Worm (Caenorhabditis elegans) whole organism, mixed stage, embryonic: Measurements from ENCODE around the gene F54H5.5.

Experiments
- M03D4.4 ChIP-seq: sonication (generic microtip); optimal IDR thresholded peaks from 2 replicates; lab custom pipeline; 2017; ENCODE audit warnings: mild to moderate bottlenecking, missing genetic modification characterization, missing compliant biosample characterization
- bed-3 ChIP-seq: fragments of 200-800 bp; sonication (Bioruptor generic); optimal IDR thresholded peaks from 3 replicates; lab custom pipeline; 2018; ENCODE audit warnings: mild to moderate bottlenecking, missing genetic modification characterization, moderate library complexity, missing compliant biosample characterization
- blmp-1 ChIP-seq: fragments of 150-350 bp; optimal IDR thresholded peaks from 2 replicates; lab custom pipeline; 2014; ENCODE audit warnings: missing biosample characterization, missing genetic modification characterization
- ceh-43 ChIP-seq: fragments of 200-800 bp; sonication (Bioruptor generic); optimal IDR thresholded peaks from 2 replicates; lab custom pipeline; 2018; ENCODE audit warnings: mild to moderate bottlenecking, missing genetic modification characterization, moderate library complexity, missing compliant biosample characterization
- ceh-83 ChIP-seq: fragments of 200-800 bp; sonication (Bioruptor generic); optimal IDR thresholded peaks from 2 replicates; lab custom pipeline; 2018; ENCODE audit warnings: mild to moderate bottlenecking, missing genetic modification characterization, missing compliant biosample characterization
- ces-1 ChIP-seq: fragments of 150-350 bp; optimal IDR thresholded peaks from 2 replicates; lab custom pipeline; 2014; ENCODE audit warnings: missing biosample characterization, missing genetic modification reagents, missing genetic modification characterization
- cnd-1 ChIP-seq: fragments of 200-800 bp; sonication (Bioruptor generic); optimal IDR thresholded peaks from 2 replicates; lab custom pipeline; 2018; ENCODE audit warnings: mild to moderate bottlenecking, missing genetic modification characterization, missing compliant biosample characterization
- drap-1 ChIP-seq: fragments of 200-800 bp; sonication (Bioruptor generic); optimal IDR thresholded peaks from 3 replicates; lab custom pipeline; 2018; ENCODE audit warnings: mild to moderate bottlenecking, missing genetic modification characterization, missing compliant biosample characterization
- elt-1 ChIP-seq: sonication (generic microtip); optimal IDR thresholded peaks from 2 replicates; lab custom pipeline; 2017; ENCODE audit warnings: missing genetic modification characterization, mild to moderate bottlenecking, missing compliant biosample characterization, antibody characterized with exemption, moderate library complexity, borderline replicate concordance; ENCODE audit not compliant: insufficient read depth
- flh-1 ChIP-seq: fragments of 200-800 bp; sonication (Bioruptor generic); optimal IDR thresholded peaks from 2 replicates; lab custom pipeline; 2018; ENCODE audit warnings: mild to moderate bottlenecking, missing genetic modification characterization, moderate library complexity, missing compliant biosample characterization
- ham-2 ChIP-seq: fragments of 200-800 bp; sonication (Bioruptor generic); optimal IDR thresholded peaks from 2 replicates; lab custom pipeline; 2018; ENCODE audit warnings: mild to moderate bottlenecking, missing genetic modification characterization, missing compliant biosample characterization
- hlh-1 ChIP-seq: fragments of 150-350 bp; optimal IDR thresholded peaks from 2 replicates; lab custom pipeline; 2014; ENCODE audit warnings: missing biosample characterization, missing genetic modification reagents, missing genetic modification characterization
- lin-13 ChIP-seq: fragments of 150-350 bp; optimal IDR thresholded peaks from 2 replicates; lab custom pipeline; 2014; ENCODE audit warnings: missing biosample characterization, missing genetic modification characterization
- lin-32 ChIP-seq: fragments of 200-800 bp; sonication (Bioruptor generic); optimal IDR thresholded peaks from 2 replicates; lab custom pipeline; 2018; ENCODE audit warnings: mild to moderate bottlenecking, missing genetic modification characterization, missing compliant biosample characterization
- lsy-2 ChIP-seq: fragments of 150-350 bp; optimal IDR thresholded peaks from 2 replicates; lab custom pipeline; 2014; ENCODE audit warnings: missing biosample characterization, missing genetic modification characterization
- mab-5 ChIP-seq: fragments of 150-350 bp; optimal IDR thresholded peaks from 2 replicates; lab custom pipeline; 2014; ENCODE audit warnings: missing biosample characterization, missing genetic modification characterization
- mep-1 ChIP-seq: fragments of 150-350 bp; optimal IDR thresholded peaks from 2 replicates; lab custom pipeline; 2017; ENCODE audit warnings: missing biosample characterization, missing genetic modification reagents, missing genetic modification characterization, inconsistent platforms
- mls-2 ChIP-seq: sonication (generic microtip); optimal IDR thresholded peaks from 2 replicates; lab custom pipeline; 2016; ENCODE audit warnings: mild to moderate bottlenecking, missing genetic modification characterization, moderate library complexity, missing compliant biosample characterization
- nhr-2 ChIP-seq: fragments of 150-350 bp; optimal IDR thresholded peaks from 2 replicates; lab custom pipeline; 2014; ENCODE audit warnings: missing biosample characterization, missing genetic modification characterization
- nhr-237 ChIP-seq: fragments of 150-350 bp; optimal IDR thresholded peaks from 2 replicates; lab custom pipeline; 2014; ENCODE audit warnings: missing biosample characterization, missing genetic modification characterization
- nhr-28 ChIP-seq: fragments of 150-350 bp; optimal IDR thresholded peaks from 2 replicates; lab custom pipeline; 2014; ENCODE audit warnings: missing biosample characterization, missing genetic modification characterization
- nhr-76 ChIP-seq: sonication (generic microtip); optimal IDR thresholded peaks from 2 replicates; lab custom pipeline; 2017; ENCODE audit warnings: missing biosample characterization, missing genetic modification characterization
- pha-4 ChIP-seq: fragments of 150-350 bp; optimal IDR thresholded peaks from 2 replicates; lab custom pipeline; 2018; ENCODE audit warnings: missing biosample characterization, missing genetic modification reagents, missing genetic modification characterization
- sem-2 ChIP-seq: fragments of 200-800 bp; sonication (Bioruptor generic); optimal IDR thresholded peaks from 2 replicates; lab custom pipeline; 2018; ENCODE audit warnings: mild to moderate bottlenecking, missing genetic modification characterization, missing compliant biosample characterization
- snpc-4 ChIP-seq: fragments of 150-350 bp; optimal IDR thresholded peaks from 2 replicates; lab custom pipeline; 2014; ENCODE audit warnings: missing biosample characterization, missing genetic modification characterization
- tbx-8 ChIP-seq: fragments of 200-800 bp; sonication (Bioruptor generic); optimal IDR thresholded peaks from 2 replicates; lab custom pipeline; 2018; ENCODE audit warnings: mild to moderate bottlenecking, missing genetic modification characterization, moderate library complexity, missing compliant biosample characterization
- unc-120 ChIP-seq: sonication (generic microtip); optimal IDR thresholded peaks from 2 replicates; lab custom pipeline; 2017; ENCODE audit warnings: missing genetic modification characterization, missing compliant biosample characterization; ENCODE audit not compliant: poor library complexity, severe bottlenecking
- zip-8 ChIP-seq: fragments of 150-350 bp; optimal IDR thresholded peaks from 2 replicates; lab custom pipeline; 2014; ENCODE audit warnings: missing biosample characterization, missing genetic modification characterization
- ztf-11 ChIP-seq: fragments of 150-350 bp; optimal IDR thresholded peaks from 2 replicates; lab custom pipeline; 2014; ENCODE audit warnings: missing biosample characterization, missing genetic modification characterization

Gene F54H5.5

DNA sequence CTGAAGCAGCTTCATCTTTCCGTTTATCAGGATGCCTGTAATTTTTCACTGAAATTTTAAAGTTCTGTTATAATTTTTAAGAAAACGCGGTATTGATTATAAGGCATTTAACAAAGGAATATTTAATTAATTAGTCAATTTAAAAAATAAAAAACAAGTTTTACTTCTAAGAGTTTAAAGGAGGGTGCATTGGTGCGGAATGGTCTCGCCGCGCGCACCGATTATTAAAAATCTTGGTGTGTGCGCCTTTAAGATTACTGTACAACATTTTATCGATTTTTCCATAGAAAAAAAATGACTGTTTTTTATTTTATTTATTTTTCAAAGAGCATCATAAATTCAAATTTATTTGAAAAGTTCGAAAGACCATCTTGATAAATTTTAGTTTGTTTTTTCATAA, 29.6 kb downstream of the F54H5.5 start:
- no peak for TF ChIP-seq drap-1 (GFP tag; lab: Kevin White, UChicago)
- TF ChIP-seq blmp-1 = no peak
- no peak for TF ChIP-seq ztf-11 (tag; lab: Kevin White, UChicago)
- TF ChIP-seq hlh-1 (tag; lab: Kevin White, UChicago) = no peak
- no peak for TF ChIP-seq lin-32 (GFP tag; lab: Kevin White, UChicago)
- TF ChIP-seq nhr-76 (tag; lab: Kevin White, UChicago) = no peak
- no peak for TF ChIP-seq flh-1 (GFP tag; lab: Kevin White, UChicago)
- no peak for TF ChIP-seq nhr-237
- TF ChIP-seq mab-5 = no peak
- TF ChIP-seq cnd-1 = no peak
- no peak for TF ChIP-seq ces-1 (GFP tag; lab: Kevin White, UChicago)
- TF ChIP-seq mep-1 (tag; lab: Kevin White, UChicago) = no peak
- no peak for TF ChIP-seq mls-2 (tag; lab: Kevin White, UChicago)
- TF ChIP-seq tbx-8 (GFP tag; lab: Kevin White, UChicago) = no peak
- TF ChIP-seq ceh-83 (GFP tag; lab: Kevin White, UChicago) = no peak
- TF ChIP-seq unc-120 (tag; lab: Kevin White, UChicago) = no peak
- TF ChIP-seq, all 35 proteins: peak for 0

DNA sequence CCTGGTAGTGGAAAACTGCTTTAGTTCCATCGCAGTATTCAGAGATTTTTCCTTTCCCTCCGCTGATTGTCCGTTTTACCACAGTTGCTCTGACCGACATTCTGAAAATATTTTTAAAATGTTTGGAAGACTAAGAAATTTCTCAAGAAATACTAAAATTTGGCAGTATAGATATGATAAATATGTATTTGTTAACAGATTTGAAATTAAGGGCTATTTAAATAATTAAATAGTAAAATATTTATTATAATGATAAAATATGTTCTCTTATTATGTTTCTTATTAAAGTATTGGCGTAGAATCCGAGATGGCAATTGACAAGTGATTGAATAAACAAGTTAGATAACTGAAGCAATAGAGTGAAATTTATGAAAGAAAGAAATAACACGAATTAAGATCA, 32.9 kb downstream of the F54H5.5 start, which contains the start of gene aipr-1:
Gene aipr-1 (minus strand): TSS at position 101 of the 400 bp plus-strand sequence.
- no peak for TF ChIP-seq blmp-1
- no peak for TF ChIP-seq mab-5
- TF ChIP-seq ces-1 (GFP tag; lab: Kevin White, UChicago) = no peak
- no peak for TF ChIP-seq tbx-8 (GFP tag; lab: Kevin White, UChicago)
- TF ChIP-seq lin-32 (GFP tag; lab: Kevin White, UChicago) = no peak
- TF ChIP-seq zip-8 (tag; lab: Kevin White, UChicago) = no peak
- TF ChIP-seq lin-13 = no peak
- no peak for TF ChIP-seq unc-120 (tag; lab: Kevin White, UChicago)
- no peak for TF ChIP-seq hlh-1 (tag; lab: Kevin White, UChicago)

DNA sequence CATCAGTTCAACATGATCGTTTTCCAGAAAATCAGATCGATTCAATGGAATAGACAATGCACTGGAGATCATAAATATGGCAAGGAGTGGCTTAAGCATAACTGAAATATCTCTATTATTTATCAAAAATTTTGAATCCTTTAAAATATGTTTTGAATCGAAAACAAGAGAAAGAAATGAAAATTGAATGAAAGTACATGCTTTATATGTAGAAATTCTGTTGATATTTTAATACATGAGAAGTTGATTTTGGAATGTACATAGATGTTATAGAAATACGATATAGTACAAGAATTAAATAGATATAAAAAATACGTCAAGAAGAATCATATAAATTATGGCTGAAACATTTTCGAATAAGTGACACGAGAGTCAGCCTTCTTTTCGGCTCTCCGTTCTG, 34.8 kb downstream of the F54H5.5 start, which contains the start of gene C56C10.9:
Gene C56C10.9 (minus strand): TSS at position 101 of the 400 bp plus-strand sequence.
- no peak for TF ChIP-seq sem-2 (GFP tag; lab: Kevin White, UChicago)
- no peak for TF ChIP-seq snpc-4 (tag; lab: Kevin White, UChicago)
- no peak for TF ChIP-seq blmp-1
- no peak for TF ChIP-seq flh-1 (GFP tag; lab: Kevin White, UChicago)
- TF ChIP-seq mep-1 (tag; lab: Kevin White, UChicago) = no peak

DNA sequence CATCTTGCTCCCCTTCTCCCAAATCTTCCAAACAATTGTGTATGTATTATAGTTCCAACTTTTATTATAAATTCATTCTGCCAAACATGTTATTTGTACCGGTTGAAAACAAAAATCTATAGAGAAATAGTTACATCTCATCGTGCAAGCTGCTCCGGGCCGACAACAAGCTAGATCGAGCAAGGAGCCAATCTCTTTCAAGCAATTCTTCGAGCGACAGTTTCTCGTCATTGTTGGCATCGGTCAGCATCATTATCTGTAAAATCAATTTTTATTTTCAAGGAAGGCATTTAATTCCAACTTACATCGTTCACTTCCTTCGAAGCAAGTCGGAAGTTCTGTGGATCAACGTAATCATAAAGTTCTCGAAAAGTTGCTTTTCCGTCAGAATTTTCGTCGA, 36.1 kb downstream of the F54H5.5 start:
- TF ChIP-seq pha-4 (tag; lab: Kevin White, UChicago) = no peak
- TF ChIP-seq nhr-76 (tag; lab: Kevin White, UChicago) = no peak
- no peak for TF ChIP-seq lsy-2 (tag; lab: Kevin White, UChicago)
- TF ChIP-seq ceh-43 = no peak
- TF ChIP-seq mls-2 (tag; lab: Kevin White, UChicago) = no peak
- TF ChIP-seq zip-8 (tag; lab: Kevin White, UChicago) = no peak
- no peak for TF ChIP-seq M03D4.4
- TF ChIP-seq drap-1 (GFP tag; lab: Kevin White, UChicago) = no peak
- TF ChIP-seq mep-1 (tag; lab: Kevin White, UChicago) = no peak
- TF ChIP-seq cnd-1 = no peak
- no peak for TF ChIP-seq tbx-8 (GFP tag; lab: Kevin White, UChicago)

DNA sequence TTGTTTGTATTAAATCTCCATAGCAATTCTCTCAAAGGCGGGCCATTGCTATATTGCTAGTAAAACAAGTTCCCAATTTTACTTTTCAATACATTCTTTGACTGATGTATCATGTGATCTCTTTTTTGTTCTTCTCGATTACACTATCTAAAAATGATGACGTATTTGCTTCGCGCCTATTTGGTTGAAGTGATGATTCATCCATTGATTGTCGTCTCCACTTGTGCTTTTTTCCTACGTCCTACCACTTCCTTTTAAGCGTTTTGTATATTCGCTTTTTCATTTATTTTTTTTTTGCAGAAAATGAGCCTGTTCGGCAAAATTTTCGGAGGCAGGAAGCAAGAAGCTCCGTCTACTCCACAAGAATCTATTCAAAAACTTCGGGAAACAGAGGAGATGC, 37.7 kb downstream of the F54H5.5 start, which contains the start of gene vps-32.1:
Gene vps-32.1 (plus strand): TSS at position 301 of the 400 bp plus-strand sequence.
- TF ChIP-seq zip-8 (tag; lab: Kevin White, UChicago) = no peak
- no peak for TF ChIP-seq ham-2 (GFP tag; lab: Kevin White, UChicago)
- TF ChIP-seq lin-13 = no peak
- no peak for TF ChIP-seq hlh-1 (tag; lab: Kevin White, UChicago)
- TF ChIP-seq drap-1 (GFP tag; lab: Kevin White, UChicago) = no peak
- no peak for TF ChIP-seq nhr-2 (tag; lab: Kevin White, UChicago)
- TF ChIP-seq mab-5 = no peak
- no peak for TF ChIP-seq tbx-8 (GFP tag; lab: Kevin White, UChicago)
- TF ChIP-seq elt-1 (tag; lab: Kevin White, UChicago) = no peak
- TF ChIP-seq blmp-1 = no peak
- TF ChIP-seq lsy-2 (tag; lab: Kevin White, UChicago) = no peak
- no peak for TF ChIP-seq ztf-11 (tag; lab: Kevin White, UChicago)
- no peak for TF ChIP-seq M03D4.4
- no peak for TF ChIP-seq ceh-43
- TF ChIP-seq cnd-1 = no peak
- no peak for TF ChIP-seq ceh-83 (GFP tag; lab: Kevin White, UChicago)
- no peak for TF ChIP-seq ces-1 (GFP tag; lab: Kevin White, UChicago)
- no peak for TF ChIP-seq nhr-28 (tag; lab: Kevin White, UChicago)
- no peak for TF ChIP-seq snpc-4 (tag; lab: Kevin White, UChicago)
- no peak for TF ChIP-seq bed-3
- TF ChIP-seq, all 35 proteins: peak for 0
